Fruit fly (Drosophila melanogaster): ENCODE measurements around the gene Svip.

The Svip gene

dm6 chr3L:9370907-9371365 lies 12.1 kb downstream of the Svip start, which contains the start of gene Fdx1 (continued):
- TF ChIP-seq CG15696 (tag; optimal IDR thresholded peaks at IDR 0.05): no peak
- TF ChIP-seq row (GFP tag; IDR thresholded peaks at IDR 0.05): peak; percentile 84
- no peak for TF ChIP-seq h (optimal IDR thresholded peaks at IDR 0.05)
- no peak for TF ChIP-seq zen (tag; optimal IDR thresholded peaks at IDR 0.05)
- TF ChIP-seq Myb (GFP tag; optimal IDR thresholded peaks at IDR 0.05): no peak

dm6 chr3L:9372278-9372975 lies 13.6 kb downstream of the Svip start, which contains the start of the genes Hsp67Bc, CG4456 and Hsp22:
Gene Hsp67Bc, minus strand, starts transcription at chr3L:9372497.
Gene CG4456, plus strand, starts transcription at chr3L:9372722.
Gene Hsp22, plus strand, starts transcription at chr3L:9372931.
- TF ChIP-seq Fer2 (tag; optimal IDR thresholded peaks at IDR 0.05) (no peak), kah (GFP tag; optimal IDR thresholded peaks at IDR 0.05) (no peak), CG10979 (tag; optimal IDR thresholded peaks at IDR 0.05) (no peak), NfI (GFP tag; optimal IDR thresholded peaks at IDR 0.05) (no peak), sug (tag; optimal IDR thresholded peaks at IDR 0.05) (peak; percentile 27), twi (tag; optimal IDR thresholded peaks at IDR 0.05) (no peak), en (GFP tag; optimal IDR thresholded peaks at IDR 0.05) (no peak), CG9932 (GFP tag; IDR thresholded peaks at IDR 0.05) (no peak), Elba2 (GFP tag; optimal IDR thresholded peaks at IDR 0.05) (no peak), CG12155 (GFP tag; optimal IDR thresholded peaks at IDR 0.05) (peak; percentile 32), pros (GFP tag; optimal IDR thresholded peaks at IDR 0.05) (peak; percentile 45), Tbp (GFP tag; optimal IDR thresholded peaks at IDR 0.05) (no peak), CG4820 (GFP tag; optimal IDR thresholded peaks at IDR 0.05) (no peak), CG12071 (GFP tag; optimal IDR thresholded peaks at IDR 0.05) (peak; percentile 15), CG4707 (GFP tag; optimal IDR thresholded peaks at IDR 0.05) (no peak), Dad (GFP tag; optimal IDR thresholded peaks at IDR 0.05) (no peak), MESR4 (GFP tag; optimal IDR thresholded peaks at IDR 0.05) (no peak), unc-4 (GFP tag; IDR thresholded peaks at IDR 0.05; ENCODE audit: partially characterized antibody) (no peak), vnd (GFP tag; IDR thresholded peaks at IDR 0.05; ENCODE audit: partially characterized antibody) (no peak), aop (GFP tag; IDR thresholded peaks at IDR 0.05) (no peak), sqz (GFP tag; optimal IDR thresholded peaks at IDR 0.05) (no peak), Opbp (GFP tag; IDR thresholded peaks at IDR 0.05; ENCODE audit: partially characterized antibody) (peak; percentile 20; the same call in 1 of the 3 replicates), ci (GFP tag; IDR thresholded peaks at IDR 0.05) (0 out of 3 replicates have a peak, but pooled peaks have one; percentile 51), ken (GFP tag; IDR thresholded peaks at IDR 0.05) (no peak), C15 (GFP tag; IDR thresholded peaks at IDR 0.05) (no peak), fu2 (GFP tag; optimal IDR thresholded peaks at IDR 0.05) (no peak), fd96Cb (tag; optimal IDR thresholded peaks at IDR 0.05) (no peak), CG12942 (GFP tag; optimal IDR thresholded peaks at IDR 0.05) (no peak), scrt (GFP tag; optimal IDR thresholded peaks at IDR 0.05) (peak; percentile 27), Scr (GFP tag; IDR thresholded peaks at IDR 0.05; ENCODE audit: partially characterized antibody) (no peak), nmo (GFP tag; optimal IDR thresholded peaks at IDR 0.05) (no peak), Awh (GFP tag; IDR thresholded peaks at IDR 0.05) (no peak), CG10366 (GFP tag; IDR thresholded peaks at IDR 0.05) (no peak), CG15514 (GFP tag; optimal IDR thresholded peaks at IDR 0.05) (no peak), Drgx (GFP tag; IDR thresholded peaks at IDR 0.05) (no peak), cad (GFP tag; optimal IDR thresholded peaks at IDR 0.05) (no peak), lov (optimal IDR thresholded peaks at IDR 0.05) (no peak), lov (GFP tag; IDR thresholded peaks at IDR 0.05) (no peak), ATbp (GFP tag; optimal IDR thresholded peaks at IDR 0.05) (peak; percentile 9), CG10274 (GFP tag; optimal IDR thresholded peaks at IDR 0.05) (no peak), CG15696 (tag; optimal IDR thresholded peaks at IDR 0.05) (no peak), CG8765 (GFP tag; IDR thresholded peaks at IDR 0.05) (no peak), Hr51 (GFP tag; optimal IDR thresholded peaks at IDR 0.05) (no peak), CG1602 (GFP tag; optimal IDR thresholded peaks at IDR 0.05) (no peak), her (GFP tag; optimal IDR thresholded peaks at IDR 0.05) (no peak)
